Fruit fly (Drosophila melanogaster) whole organism, embryonic: ENCODE results near the gene PNPase.

Experiments
- ATbp ChIP-seq: fragments of 200-800 bp; sonication (Bioruptor generic); optimal IDR thresholded peaks from 2 replicates; lab custom pipeline; 2017; ENCODE audit warnings: missing biosample characterization, mild to moderate bottlenecking, missing genetic modification characterization, missing genetic modification reagents
- Atf6 ChIP-seq: fragments of 200-800 bp; sonication (Bioruptor generic); IDR thresholded peaks from 2 replicates; pipeline ENCODE4 v1.3.6; 2022; ENCODE audit warnings: missing biosample characterization, missing genetic modification characterization
- Bgb ChIP-seq: fragments of 200-800 bp; sonication (Bioruptor generic); IDR thresholded peaks from 2 replicates; pipeline ENCODE4 v1.3.6; 2022; ENCODE audit warnings: missing biosample characterization, missing genetic modification characterization; ENCODE audit not compliant: partially characterized antibody
- CG11723 ChIP-seq: fragments of 200-800 bp; sonication (Bioruptor generic); optimal IDR thresholded peaks from 2 replicates; lab custom pipeline; 2017; ENCODE audit warnings: missing biosample characterization, mild to moderate bottlenecking, missing genetic modification characterization
- CG12744 ChIP-seq: fragments of 200-800 bp; sonication (Bioruptor generic); optimal IDR thresholded peaks from 2 replicates; lab custom pipeline; 2016; ENCODE audit warnings: missing biosample characterization, missing genetic modification characterization
- CG12769 ChIP-seq: fragments of 200-800 bp; sonication (Bioruptor generic); optimal IDR thresholded peaks from 2 replicates; lab custom pipeline; 2019; ENCODE audit warnings: missing biosample characterization, mild to moderate bottlenecking, missing genetic modification characterization, moderate library complexity
- CG13894 ChIP-seq: fragments of 200-800 bp; sonication (Bioruptor generic); optimal IDR thresholded peaks from 3 replicates; lab custom pipeline; 2018; ENCODE audit warnings: missing biosample characterization, mild to moderate bottlenecking, missing genetic modification characterization, moderate library complexity
- CG17568 ChIP-seq: fragments of 200-800 bp; sonication (Bioruptor generic); optimal IDR thresholded peaks from 2 replicates; lab custom pipeline; 2018; ENCODE audit warnings: missing biosample characterization, mild to moderate bottlenecking, missing genetic modification characterization, moderate library complexity
- CG1832 ChIP-seq: fragments of 200-800 bp; sonication (Bioruptor generic); optimal IDR thresholded peaks from 2 replicates; lab custom pipeline; 2017; ENCODE audit warnings: missing biosample characterization, mild to moderate bottlenecking, missing genetic modification characterization, inconsistent platforms
- CG2120 ChIP-seq: fragments of 200-800 bp; sonication (Bioruptor generic); optimal IDR thresholded peaks from 3 replicates; lab custom pipeline; 2016; ENCODE audit warnings: missing biosample characterization, missing genetic modification characterization
- CG30431 ChIP-seq: fragments of 200-800 bp; sonication (Bioruptor generic); optimal IDR thresholded peaks from 2 replicates; lab custom pipeline; 2017; ENCODE audit warnings: missing biosample characterization, missing genetic modification characterization
- CG32532 ChIP-seq: fragments of 200-800 bp; sonication (Bioruptor generic); IDR thresholded peaks from 2 replicates; pipeline ENCODE4 v1.3.6; 2022; ENCODE audit warnings: missing biosample characterization, missing genetic modification characterization
- CG34422 ChIP-seq: fragments of 200-800 bp; sonication (Bioruptor generic); IDR thresholded peaks from 3 replicates; pipeline ENCODE4 v1.3.6; 2022; ENCODE audit warnings: missing biosample characterization, missing genetic modification characterization
- CG4328 ChIP-seq: fragments of 200-800 bp; sonication (Bioruptor generic); optimal IDR thresholded peaks from 3 replicates; lab custom pipeline; 2017; ENCODE audit warnings: missing biosample characterization, missing genetic modification reagents, missing genetic modification characterization
- CG5180 ChIP-seq: fragments of 200-800 bp; sonication (Bioruptor generic); optimal IDR thresholded peaks from 3 replicates; lab custom pipeline; 2017; ENCODE audit warnings: missing biosample characterization, missing genetic modification characterization, mild to moderate bottlenecking, moderate library complexity, missing genetic modification reagents
- CG8290 ChIP-seq, 3 experiments: fragments of 200-800 bp; sonication (Bioruptor generic); optimal IDR thresholded peaks; 2 replicates each; lab custom pipeline; 2016 to 2019; ENCODE audit warnings: missing biosample characterization in 3 of 3, missing genetic modification characterization in 3 of 3, mild to moderate bottlenecking in 2 of 3, moderate library complexity in 1 of 3
- CG9932 ChIP-seq: fragments of 200-800 bp; sonication (Bioruptor generic); IDR thresholded peaks from 2 replicates; pipeline ENCODE4 v1.3.6; 2022; ENCODE audit warnings: missing biosample characterization, missing genetic modification characterization
- Deaf1 ChIP-seq: fragments of 200-800 bp; optimal IDR thresholded peaks from 3 replicates; lab custom pipeline; 2019; ENCODE audit warnings: missing biosample characterization, mild to moderate bottlenecking, missing genetic modification characterization, moderate library complexity
- Elba2 ChIP-seq: fragments of 200-800 bp; sonication (Bioruptor generic); optimal IDR thresholded peaks from 3 replicates; lab custom pipeline; 2016; ENCODE audit warnings: missing biosample characterization, missing genetic modification characterization
- HmgD ChIP-seq: fragments of 200-800 bp; sonication (Bioruptor generic); optimal IDR thresholded peaks from 3 replicates; lab custom pipeline; 2016; ENCODE audit warnings: missing biosample characterization, missing genetic modification characterization
- Med ChIP-seq: fragments of 200-800 bp; sonication (Bioruptor generic); peaks from one replicate; lab custom pipeline; 2016; ENCODE audit warnings: missing biosample characterization, missing genetic modification characterization, mild to moderate bottlenecking, inconsistent platforms, moderate library complexity
- Mes4 ChIP-seq: fragments of 200-800 bp; sonication (Bioruptor generic); optimal IDR thresholded peaks from 2 replicates; lab custom pipeline; 2016; ENCODE audit warnings: missing biosample characterization, missing genetic modification characterization
- Rfx ChIP-seq: fragments of 200-800 bp; sonication (Bioruptor generic); IDR thresholded peaks from 2 replicates; pipeline ENCODE4 v1.3.6; 2022; ENCODE audit warnings: missing biosample characterization, missing genetic modification characterization
- cas ChIP-seq: fragments of 200-800 bp; sonication (Bioruptor generic); IDR thresholded peaks from 2 replicates; pipeline ENCODE4 v1.3.6; 2022; ENCODE audit warnings: missing biosample characterization, missing genetic modification characterization
- chinmo ChIP-seq: fragments of 200-800 bp; sonication (Bioruptor generic); IDR thresholded peaks from 4 replicates; pipeline ENCODE4 v1.3.6; 2022; ENCODE audit warnings: missing biosample characterization, missing genetic modification characterization; ENCODE audit not compliant: partially characterized antibody
- chm ChIP-seq: fragments of 200-800 bp; sonication (Bioruptor generic); IDR thresholded peaks from 2 replicates; pipeline ENCODE4 v1.3.6; 2022; ENCODE audit warnings: missing biosample characterization, missing genetic modification characterization
- da ChIP-seq: fragments of 200-800 bp; sonication (Bioruptor generic); optimal IDR thresholded peaks from 2 replicates; lab custom pipeline; 2016; ENCODE audit warnings: missing biosample characterization, missing genetic modification characterization
- gcm2 ChIP-seq: fragments of 200-800 bp; sonication (Bioruptor generic); optimal IDR thresholded peaks from 2 replicates; lab custom pipeline; 2016; ENCODE audit warnings: missing biosample characterization, missing genetic modification characterization
- lola ChIP-seq, 3 experiments: fragments of >200 bp in 2 of 3; fragments of 200-800 bp in 1 of 3; sonication (Bioruptor generic) in 1 of 3; optimal IDR thresholded peaks; 2 replicates each; lab custom pipeline; 2017 to 2019; ENCODE audit warnings: missing biosample characterization in 3 of 3, missing genetic modification characterization in 3 of 3, mild to moderate bottlenecking in 1 of 3, moderate library complexity in 1 of 3
- mirr ChIP-seq: fragments of 200-800 bp; sonication (Bioruptor generic); optimal IDR thresholded peaks from 3 replicates; lab custom pipeline; 2018; ENCODE audit warnings: missing biosample characterization, mild to moderate bottlenecking, missing genetic modification characterization
- oc ChIP-seq: fragments of 200-800 bp; sonication (Bioruptor generic); optimal IDR thresholded peaks from 2 replicates; lab custom pipeline; 2018; ENCODE audit warnings: missing biosample characterization, mild to moderate bottlenecking, missing genetic modification characterization, moderate library complexity
- pan ChIP-seq, 4 experiments: fragments of >200 bp in 3 of 4; fragments of 200-800 bp in 1 of 4; sonication (Bioruptor generic) in 1 of 4; optimal IDR thresholded peaks in 3 of 4; IDR thresholded peaks in 1 of 4; 2 replicates each; pipeline versions ENCODE4 v1.3.6 to Lab custom; 2017 to 2022; ENCODE audit warnings: missing biosample characterization in 2 of 4, missing genetic modification characterization in 2 of 4, mixed read lengths in 1 of 4
- ranshi ChIP-seq: fragments of 200-800 bp; sonication (Bioruptor generic); IDR thresholded peaks from 2 replicates; pipeline ENCODE4 v1.3.6; 2022; ENCODE audit warnings: missing biosample characterization, missing genetic modification characterization
- sd ChIP-seq: fragments of 200-800 bp; sonication (Bioruptor generic); optimal IDR thresholded peaks from 3 replicates; lab custom pipeline; 2018; ENCODE audit warnings: missing biosample characterization, mild to moderate bottlenecking, missing genetic modification characterization, moderate library complexity
- sr ChIP-seq: fragments of 200-800 bp; sonication (Bioruptor generic); IDR thresholded peaks from 3 replicates; pipeline ENCODE4 v1.3.6; 2022; ENCODE audit warnings: missing biosample characterization, missing genetic modification characterization
- toy ChIP-seq: fragments of 200-800 bp; sonication (Bioruptor generic); IDR thresholded peaks from 2 replicates; pipeline ENCODE4 v1.3.6; 2022; ENCODE audit warnings: missing biosample characterization, missing genetic modification characterization
- vvl ChIP-seq: fragments of 200-800 bp; sonication (Bioruptor generic); IDR thresholded peaks from 2 replicates; pipeline ENCODE4 v1.3.6; 2022; ENCODE audit warnings: missing biosample characterization, missing genetic modification characterization

The PNPase gene

dm6 chr3R:31439986-31440385 lies 34.7 kb upstream of the PNPase start (continued):
- no peak for TF ChIP-seq lola (GFP tag; optimal IDR thresholded peaks at IDR 0.05; lab: Kevin White, UChicago)
- no peak for TF ChIP-seq da
- TF ChIP-seq CG8290 (GFP tag; optimal IDR thresholded peaks at IDR 0.05; lab: Kevin White, UChicago), result no peak
- no peak for TF ChIP-seq CG8290 (tag; optimal IDR thresholded peaks at IDR 0.05; lab: Kevin White, UChicago)
- no peak for TF ChIP-seq Elba2 (GFP tag; lab: Kevin White, UChicago)
- TF ChIP-seq toy (GFP tag; lab: Robert Waterston, UW), result no peak
- TF ChIP-seq mirr (GFP tag; lab: Kevin White, UChicago), result no peak
- no peak for TF ChIP-seq cas

- TF ChIP-seq sd (tag; lab: Kevin White, UChicago) (peak; percentile 11), CG13894 (peak; percentile 75), ATbp (GFP tag; lab: Kevin White, UChicago) (no peak), Rfx (no peak), chinmo (GFP tag; lab: Robert Waterston, UW) (0 out of 4 replicates have a peak, but pooled peaks have one; percentile 17), pan (optimal IDR thresholded peaks at IDR 0.05; lab: Kevin White, UChicago) (no peak), pan (GFP tag; optimal IDR thresholded peaks at IDR 0.05 in 1 of 2, IDR thresholded peaks at IDR 0.05 in 1 of 2) (peak in 1 of 2 experiments; percentile 20), Deaf1 (tag; lab: Kevin White, UChicago) (peak; percentile 3), Mes4 (GFP tag; lab: Kevin White, UChicago) (no peak), oc (tag; lab: Kevin White, UChicago) (peak; percentile 78), sr (peak; percentile 56; the same call in 1 of the 3 replicates), gcm2 (no peak), CG5180 (GFP tag; lab: Kevin White, UChicago) (no peak), CG12744 (GFP tag; lab: Kevin White, UChicago) (no peak), Med (peak; percentile 66), CG34422 (GFP tag; lab: Robert Waterston, UW) (no peak), CG30431 (GFP tag; lab: Kevin White, UChicago) (no peak), CG32532 (peak; percentile 43), CG17568 (no peak)
- TF ChIP-seq, all 482 proteins: peak for 9
Measured at dm6 chr3R:31438856-31439255, 33.6 kb upstream of the PNPase start.

dm6 chr3R:31437420-31438058 lies 32.3 kb upstream of the PNPase start:
- TF ChIP-seq HmgD (GFP tag; lab: Kevin White, UChicago) (no peak), ranshi (GFP tag; lab: Robert Waterston, UW) (no peak), sd (tag; lab: Kevin White, UChicago) (peak; percentile 63), Bgb (GFP tag; lab: Robert Waterston, UW) (no peak), CG4328 (GFP tag; lab: Kevin White, UChicago) (no peak), CG2120 (peak; percentile 18), CG11723 (GFP tag; lab: Kevin White, UChicago) (no peak), CG13894 (peak; percentile 11), Atf6 (GFP tag; lab: Robert Waterston, UW) (0 out of 2 replicates have a peak, but pooled peaks have one; percentile 34), CG1832 (no peak), chm (GFP tag; lab: Robert Waterston, UW) (0 out of 2 replicates have a peak, but pooled peaks have one; percentile 15), chinmo (GFP tag; lab: Robert Waterston, UW) (peak; percentile 90), CG9932 (GFP tag; lab: Robert Waterston, UW) (peak; percentile 49), CG12769 (tag; lab: Kevin White, UChicago) (peak; percentile 63), vvl (0 out of 2 replicates have a peak, but pooled peaks have one; percentile 7)
